ENCODE assay signal across 5 worm cellular contexts in the genomic region with DNA sequence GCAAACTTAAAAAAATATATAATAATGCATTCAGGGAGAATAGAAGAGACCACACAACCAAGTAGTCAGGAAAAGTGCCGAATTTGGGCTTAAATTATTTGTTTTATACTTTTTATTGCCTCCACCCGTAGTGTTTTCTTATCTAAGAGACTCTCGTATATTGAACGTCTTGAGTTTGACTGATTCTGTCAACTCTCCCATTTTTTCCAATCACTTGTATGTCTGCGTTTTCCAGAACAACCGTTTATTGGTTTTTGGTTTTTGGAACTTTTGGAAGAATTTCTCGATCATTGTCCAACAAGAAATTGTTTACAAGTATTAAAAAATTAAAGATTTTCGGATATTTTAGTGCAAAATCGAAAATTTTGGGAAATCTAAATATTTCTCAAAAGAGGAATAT.
TF ChIP-seq lines count a peak whose summit lies in the region.

No protein-coding gene starts in this region.

TF ChIP-seq in whole organism, L1 larva, 84 proteins besides CTCF, POLR2A, EP300 and RAD21:
- TF ChIP-seq elt-2 (tag; optimal IDR thresholded peaks at IDR 0.05; lab: Kevin White, UChicago): peak; percentile 50
- no peak for TF ChIP-seq snu-23 (GFP tag; optimal IDR thresholded peaks at IDR 0.05; lab: Kevin White, UChicago)
- TF ChIP-seq snpc-4 (tag; optimal IDR thresholded peaks at IDR 0.05; lab: Kevin White, UChicago): no peak
- peak; percentile 5 for TF ChIP-seq nhr-71 (tag; optimal IDR thresholded peaks at IDR 0.05; lab: Kevin White, UChicago)
TF ChIP-seq in whole organism, L1 larva: peak in this region for 2.

TF ChIP-seq in whole organism, L2 larva, 48 proteins besides CTCF, POLR2A, EP300 and RAD21:
- TF ChIP-seq mdl-1 (tag; optimal IDR thresholded peaks at IDR 0.05; lab: Kevin White, UChicago) (no peak), nhr-10 (tag; optimal IDR thresholded peaks at IDR 0.05; lab: Kevin White, UChicago) (no peak), unc-62 (GFP tag; optimal IDR thresholded peaks at IDR 0.05; lab: Kevin White, UChicago) (no peak), nhr-25 (tag; optimal IDR thresholded peaks at IDR 0.05; lab: Kevin White, UChicago) (no peak), ztf-4 (tag; optimal IDR thresholded peaks at IDR 0.05; lab: Kevin White, UChicago) (no peak), lin-39 (tag; optimal IDR thresholded peaks at IDR 0.05; lab: Kevin White, UChicago) (no peak), nhr-12 (tag; optimal IDR thresholded peaks at IDR 0.05; lab: Kevin White, UChicago) (no peak), blmp-1 (tag; optimal IDR thresholded peaks at IDR 0.05; lab: Kevin White, UChicago; ENCODE audit: insufficient read depth) (no peak), elt-1 (tag; optimal IDR thresholded peaks at IDR 0.05; lab: Kevin White, UChicago) (no peak), nhr-21 (tag; optimal IDR thresholded peaks at IDR 0.05; lab: Kevin White, UChicago) (no peak), R02D3.7 (tag; optimal IDR thresholded peaks at IDR 0.05; lab: Kevin White, UChicago) (no peak), crh-2 (tag; optimal IDR thresholded peaks at IDR 0.05; lab: Kevin White, UChicago) (peak; percentile 23), Y55F3AM.14 (GFP tag; optimal IDR thresholded peaks at IDR 0.05; lab: Kevin White, UChicago) (no peak), egl-27 (tag; optimal IDR thresholded peaks at IDR 0.05; lab: Kevin White, UChicago) (no peak), F13H6.1 (tag; optimal IDR thresholded peaks at IDR 0.05; lab: Kevin White, UChicago) (no peak), lin-11 (tag; optimal IDR thresholded peaks at IDR 0.05; lab: Kevin White, UChicago) (no peak), nhr-237 (tag; optimal IDR thresholded peaks at IDR 0.05; lab: Kevin White, UChicago) (no peak), sma-9 (GFP tag; optimal IDR thresholded peaks at IDR 0.05; lab: Kevin White, UChicago) (peak; percentile 23), sma-9 (tag; optimal IDR thresholded peaks at IDR 0.05; lab: Kevin White, UChicago) (no peak), nhr-11 (tag; optimal IDR thresholded peaks at IDR 0.05; lab: Kevin White, UChicago) (no peak), snpc-4 (tag; optimal IDR thresholded peaks at IDR 0.05; lab: Kevin White, UChicago) (no peak), fos-1 (tag; optimal IDR thresholded peaks at IDR 0.05; lab: Kevin White, UChicago) (peak; percentile 31)

TF ChIP-seq in whole organism, L3 larva, 47 proteins besides CTCF, POLR2A, EP300 and RAD21:
- TF ChIP-seq ceh-9 (tag; optimal IDR thresholded peaks at IDR 0.05; lab: Kevin White, UChicago): no peak
- peak; percentile 28 for TF ChIP-seq pha-4 (tag; optimal IDR thresholded peaks at IDR 0.05; lab: Kevin White, UChicago)
- TF ChIP-seq daf-12 (tag; optimal IDR thresholded peaks at IDR 0.05; lab: Kevin White, UChicago): no peak
- peak; percentile 53 for TF ChIP-seq pqm-1 (tag; optimal IDR thresholded peaks at IDR 0.05; lab: Kevin White, UChicago)
- no peak for TF ChIP-seq nhr-11 (tag; optimal IDR thresholded peaks at IDR 0.05; lab: Kevin White, UChicago)
- TF ChIP-seq fkh-10 (GFP tag; optimal IDR thresholded peaks at IDR 0.05; lab: Kevin White, UChicago): no peak
- peak; percentile 81 for TF ChIP-seq elt-2 (tag; optimal IDR thresholded peaks at IDR 0.05; lab: Kevin White, UChicago)
- no peak for TF ChIP-seq aly-2 (tag; optimal IDR thresholded peaks at IDR 0.05; lab: Kevin White, UChicago)

TF ChIP-seq in whole organism, L4 larva, 104 proteins besides CTCF, POLR2A, EP300 and RAD21 (continues in another document):
- no peak for TF ChIP-seq lim-7 (GFP tag; IDR thresholded peaks at IDR 0.05; lab: Robert Waterston, UW)
- TF ChIP-seq sdz-12 (GFP tag; optimal IDR thresholded peaks at IDR 0.05; lab: Kevin White, UChicago): no peak
- peak; percentile 42 for TF ChIP-seq nhr-28 (tag; optimal IDR thresholded peaks at IDR 0.05; lab: Kevin White, UChicago)
- TF ChIP-seq php-3 (GFP tag; IDR thresholded peaks at IDR 0.05; lab: Robert Waterston, UW): peak; percentile 68
- TF ChIP-seq unc-39 (tag; optimal IDR thresholded peaks at IDR 0.05; lab: Kevin White, UChicago): no peak
- TF ChIP-seq lin-13 (GFP tag; optimal IDR thresholded peaks at IDR 0.05; lab: Kevin White, UChicago): no peak
- TF ChIP-seq daf-16 (GFP tag; optimal IDR thresholded peaks at IDR 0.05; lab: Kevin White, UChicago): no peak
- TF ChIP-seq daf-16 (tag; optimal IDR thresholded peaks at IDR 0.05; lab: Kevin White, UChicago): peak; percentile 69
- 0 out of 2 replicates have a peak, but pooled peaks have one; percentile 5 for TF ChIP-seq nhr-42 (GFP tag; IDR thresholded peaks at IDR 0.05; lab: Robert Waterston, UW)
- TF ChIP-seq lin-29 (GFP tag; IDR thresholded peaks at IDR 0.05; lab: Robert Waterston, UW): no peak
- TF ChIP-seq dmd-6 (GFP tag; IDR thresholded peaks at IDR 0.05; lab: Robert Waterston, UW): peak; percentile 76
- no peak for TF ChIP-seq hmg-1.1 (GFP tag; IDR thresholded peaks at IDR 0.05; lab: Robert Waterston, UW)
- no peak for TF ChIP-seq lsy-2 (tag; optimal IDR thresholded peaks at IDR 0.05; lab: Kevin White, UChicago)
- no peak for TF ChIP-seq Y75B8A.6 (GFP tag; IDR thresholded peaks at IDR 0.05; lab: Robert Waterston, UW)
- no peak for TF ChIP-seq nhr-102 (tag; optimal IDR thresholded peaks at IDR 0.05; lab: Kevin White, UChicago)
- TF ChIP-seq dmd-8 (GFP tag; IDR thresholded peaks at IDR 0.05; lab: Robert Waterston, UW): no peak
- no peak for TF ChIP-seq hlh-30 (tag; optimal IDR thresholded peaks at IDR 0.05; lab: Kevin White, UChicago; ENCODE audit: insufficient read depth)
- no peak for TF ChIP-seq snpc-1.2 (GFP tag; IDR thresholded peaks at IDR 0.05; lab: Robert Waterston, UW)
- no peak for TF ChIP-seq nhr-76 (tag; optimal IDR thresholded peaks at IDR 0.05; lab: Kevin White, UChicago)
- peak; percentile 81 for TF ChIP-seq aha-1 (tag; lab: Kevin White, UChicago)
- TF ChIP-seq T26A8.4 (GFP tag; IDR thresholded peaks at IDR 0.05; lab: Robert Waterston, UW): no peak
- no peak for TF ChIP-seq ctbp-1 (GFP tag; IDR thresholded peaks at IDR 0.05; lab: Robert Waterston, UW)
- no peak for TF ChIP-seq lin-15B (tag; optimal IDR thresholded peaks at IDR 0.05; lab: Kevin White, UChicago)
- 0 out of 2 replicates have a peak, but pooled peaks have one; percentile 21 for TF ChIP-seq lin-1 (GFP tag; IDR thresholded peaks at IDR 0.05; lab: Robert Waterston, UW)
- no peak for TF ChIP-seq pha-4 (GFP tag; IDR thresholded peaks at IDR 0.05; lab: Robert Waterston, UW)
- TF ChIP-seq pha-4 (tag; optimal IDR thresholded peaks at IDR 0.05; lab: Kevin White, UChicago): no peak
- TF ChIP-seq saeg-2 (GFP tag; IDR thresholded peaks at IDR 0.05; lab: Robert Waterston, UW): no peak
- no peak for TF ChIP-seq nhr-11 (tag; optimal IDR thresholded peaks at IDR 0.05; lab: Kevin White, UChicago)
- TF ChIP-seq R02D3.7 (tag; optimal IDR thresholded peaks at IDR 0.05; lab: Kevin White, UChicago): no peak
- no peak for TF ChIP-seq nhr-77 (tag; optimal IDR thresholded peaks at IDR 0.05; lab: Kevin White, UChicago)
- no peak for TF ChIP-seq ceh-20 (GFP tag; IDR thresholded peaks at IDR 0.05; lab: Robert Waterston, UW)

TF ChIP-seq in whole organism, young adult, 124 proteins besides CTCF, POLR2A, EP300 and RAD21:
- TF ChIP-seq snpc-1.3 (tag; optimal IDR thresholded peaks at IDR 0.05; lab: Kevin White, UChicago; ENCODE audit: insufficient read depth) (no peak), nhr-80 (tag; optimal IDR thresholded peaks at IDR 0.05; lab: Kevin White, UChicago) (peak; percentile 73)
